Fruit fly (Drosophila melanogaster) whole organism, embryonic: ENCODE data around the gene Unc-115a.

Experiments
- Adf1 ChIP-seq: fragments of 200-800 bp; sonication (Bioruptor generic); IDR thresholded peaks from 2 replicates; pipeline ENCODE4 v1.3.6; 2022; ENCODE audit warnings: missing biosample characterization, missing genetic modification characterization
- Antp ChIP-seq: fragments of 200-800 bp; sonication (Bioruptor generic); optimal IDR thresholded peaks from 3 replicates; lab custom pipeline; 2016; ENCODE audit warnings: missing biosample characterization, missing genetic modification characterization
- Atf-2 ChIP-seq: fragments of 200-800 bp; sonication (Bioruptor generic); optimal IDR thresholded peaks from 2 replicates; lab custom pipeline; 2016; ENCODE audit warnings: missing biosample characterization, missing genetic modification characterization
- B-H2 ChIP-seq: fragments of 200-800 bp; sonication (Bioruptor generic); optimal IDR thresholded peaks from 2 replicates; lab custom pipeline; 2018; ENCODE audit warnings: missing biosample characterization, mild to moderate bottlenecking, missing genetic modification characterization
- C15 ChIP-seq: fragments of 200-800 bp; sonication (Bioruptor generic); IDR thresholded peaks from 3 replicates; pipeline ENCODE4 v1.3.6; 2022; ENCODE audit warnings: missing biosample characterization, missing genetic modification characterization
- CG10147 ChIP-seq: fragments of 200-800 bp; sonication (Bioruptor generic); optimal IDR thresholded peaks from 2 replicates; lab custom pipeline; 2019; ENCODE audit warnings: missing biosample characterization, mild to moderate bottlenecking, missing genetic modification characterization, moderate library complexity
- CG10565 ChIP-seq: fragments of 200-800 bp; sonication (Bioruptor generic); optimal IDR thresholded peaks from 3 replicates; lab custom pipeline; 2016; ENCODE audit warnings: missing biosample characterization, mild to moderate bottlenecking, missing genetic modification characterization
- CG10979 ChIP-seq: fragments of 200-800 bp; sonication (Bioruptor generic); optimal IDR thresholded peaks from 2 replicates; lab custom pipeline; 2018; ENCODE audit warnings: missing biosample characterization, mild to moderate bottlenecking, missing genetic modification characterization, moderate library complexity
- CG11504 ChIP-seq: fragments of 200-800 bp; sonication (Bioruptor generic); optimal IDR thresholded peaks from 3 replicates; lab custom pipeline; 2019; ENCODE audit warnings: missing biosample characterization, mild to moderate bottlenecking, missing genetic modification characterization, moderate library complexity
- CG12236 ChIP-seq: fragments of 200-800 bp; sonication (Bioruptor generic); optimal IDR thresholded peaks from 2 replicates; lab custom pipeline; 2016; ENCODE audit warnings: missing biosample characterization, missing genetic modification characterization
- CG12769 ChIP-seq: fragments of 200-800 bp; sonication (Bioruptor generic); optimal IDR thresholded peaks from 2 replicates; lab custom pipeline; 2019; ENCODE audit warnings: missing biosample characterization, mild to moderate bottlenecking, missing genetic modification characterization, moderate library complexity
- CG13424 ChIP-seq: fragments of 200-800 bp; sonication (Bioruptor generic); optimal IDR thresholded peaks from 2 replicates; lab custom pipeline; 2019; ENCODE audit warnings: missing biosample characterization, mild to moderate bottlenecking, missing genetic modification characterization, moderate library complexity
- CG14441 ChIP-seq: fragments of 200-800 bp; sonication (Bioruptor generic); IDR thresholded peaks from 2 replicates; pipeline ENCODE4 v1.3.6; 2022; ENCODE audit warnings: missing biosample characterization, missing genetic modification characterization
- CG1529 ChIP-seq: fragments of 200-800 bp; sonication (Bioruptor generic); optimal IDR thresholded peaks from 3 replicates; lab custom pipeline; 2018; ENCODE audit warnings: missing biosample characterization, missing genetic modification characterization
- CG18011 ChIP-seq: fragments of 200-800 bp; sonication (Bioruptor generic); optimal IDR thresholded peaks from 2 replicates; lab custom pipeline; 2017; ENCODE audit warnings: missing biosample characterization, missing genetic modification characterization, mild to moderate bottlenecking, moderate library complexity, missing genotype
- CG18262 ChIP-seq: fragments of 200-800 bp; optimal IDR thresholded peaks from 3 replicates; lab custom pipeline; 2019; ENCODE audit warnings: missing biosample characterization, mild to moderate bottlenecking, missing genetic modification characterization, moderate library complexity
- CG2129 ChIP-seq: fragments of 200-800 bp; sonication (Bioruptor generic); IDR thresholded peaks from 2 replicates; pipeline ENCODE4 v1.3.6; 2022; ENCODE audit warnings: missing biosample characterization, missing genetic modification characterization; ENCODE audit not compliant: partially characterized antibody
- CG42726 ChIP-seq: fragments of 200-800 bp; sonication (Bioruptor generic); IDR thresholded peaks from 2 replicates; pipeline ENCODE4 v1.3.6; 2022; ENCODE audit warnings: missing biosample characterization, missing genetic modification characterization; ENCODE audit not compliant: partially characterized antibody
- CG6254 ChIP-seq: fragments of 200-800 bp; sonication (Bioruptor generic); optimal IDR thresholded peaks from 3 replicates; lab custom pipeline; 2017; ENCODE audit warnings: mild to moderate bottlenecking, missing biosample characterization, missing genetic modification reagents, missing genetic modification characterization
- CG6765 ChIP-seq: fragments of 200-800 bp; sonication (Bioruptor generic); optimal IDR thresholded peaks from 3 replicates; lab custom pipeline; 2017; ENCODE audit warnings: missing biosample characterization, mild to moderate bottlenecking, missing genetic modification characterization
- CG7839 ChIP-seq: fragments of 200-800 bp; sonication (Bioruptor generic); optimal IDR thresholded peaks from 3 replicates; lab custom pipeline; 2018; ENCODE audit warnings: missing biosample characterization, mild to moderate bottlenecking, missing genetic modification characterization, moderate library complexity
- CkIIα-i1 ChIP-seq: fragments of 200-800 bp; sonication (Bioruptor generic); IDR thresholded peaks from 2 replicates; pipeline ENCODE4 v1.3.6; 2022; ENCODE audit warnings: missing biosample characterization, missing genetic modification characterization
- E2f2 ChIP-seq: fragments of 200-800 bp; sonication (Bioruptor generic); IDR thresholded peaks from 2 replicates; pipeline ENCODE4 v1.3.6; 2022; ENCODE audit warnings: missing biosample characterization, missing genetic modification characterization
- Fer3 ChIP-seq: fragments of 200-800 bp; sonication (Bioruptor generic); optimal IDR thresholded peaks from 2 replicates; lab custom pipeline; 2018; ENCODE audit warnings: missing biosample characterization, mild to moderate bottlenecking, missing genetic modification characterization, moderate library complexity
- HLH54F ChIP-seq: fragments of 200-800 bp; sonication (Bioruptor generic); optimal IDR thresholded peaks from 3 replicates; lab custom pipeline; 2016; ENCODE audit warnings: missing biosample characterization, missing genetic modification characterization
- HLHmδ ChIP-seq: fragments of 200-800 bp; sonication (Bioruptor generic); optimal IDR thresholded peaks from 2 replicates; lab custom pipeline; 2018; ENCODE audit warnings: missing biosample characterization, mild to moderate bottlenecking, missing genetic modification characterization, moderate library complexity
- Hr3 ChIP-seq: fragments of 200-800 bp; sonication (Bioruptor generic); optimal IDR thresholded peaks from 3 replicates; lab custom pipeline; 2016; ENCODE audit warnings: missing biosample characterization, missing genetic modification characterization
- MTF-1 ChIP-seq: fragments of 200-800 bp; sonication (Bioruptor generic); optimal IDR thresholded peaks from 2 replicates; lab custom pipeline; 2018; ENCODE audit warnings: missing biosample characterization, mild to moderate bottlenecking, missing genetic modification characterization, borderline replicate concordance
- Max ChIP-seq: fragments of 200-800 bp; sonication (Bioruptor generic); optimal IDR thresholded peaks from 2 replicates; lab custom pipeline; 2016; ENCODE audit warnings: missing biosample characterization, mild to moderate bottlenecking, missing genetic modification characterization
- Nf-YB ChIP-seq: fragments of 200-800 bp; sonication (Bioruptor generic); optimal IDR thresholded peaks from 3 replicates; lab custom pipeline; 2019; ENCODE audit warnings: missing biosample characterization, mild to moderate bottlenecking, missing genetic modification characterization, moderate library complexity
- NfI ChIP-seq: fragments of 200-800 bp; sonication (Bioruptor generic); optimal IDR thresholded peaks from 3 replicates; lab custom pipeline; 2018; ENCODE audit warnings: missing biosample characterization, mild to moderate bottlenecking, missing genetic modification characterization, moderate library complexity
- Oli ChIP-seq: fragments of 200-800 bp; sonication (Bioruptor generic); optimal IDR thresholded peaks from 2 replicates; lab custom pipeline; 2018; ENCODE audit warnings: missing biosample characterization, mild to moderate bottlenecking, missing genetic modification characterization, moderate library complexity
- Poxn ChIP-seq: fragments of 200-800 bp; sonication (Bioruptor generic); IDR thresholded peaks from 2 replicates; pipeline ENCODE4 v1.3.6; 2022; ENCODE audit warnings: missing biosample characterization, missing genetic modification characterization
- Sry-β ChIP-seq: fragments of 200-800 bp; sonication (Bioruptor generic); optimal IDR thresholded peaks from 2 replicates; lab custom pipeline; 2018; ENCODE audit warnings: missing biosample characterization, mild to moderate bottlenecking, missing genetic modification characterization, moderate library complexity
- Tbp ChIP-seq: fragments of >200 bp; optimal IDR thresholded peaks from 2 replicates; lab custom pipeline; 2018; ENCODE audit warnings: missing biosample characterization, missing genetic modification characterization
- Usf ChIP-seq: fragments of 200-800 bp; sonication (Bioruptor generic); optimal IDR thresholded peaks from 2 replicates; lab custom pipeline; 2017; ENCODE audit warnings: missing genotype, missing biosample characterization, missing genetic modification characterization
- ap ChIP-seq: fragments of 200-800 bp; sonication (Bioruptor generic); IDR thresholded peaks from 2 replicates; pipeline ENCODE4 v1.3.6; 2022; ENCODE audit warnings: missing biosample characterization, missing genetic modification characterization
- crp ChIP-seq, 2 experiments: fragments of 200-800 bp; sonication (Bioruptor generic); optimal IDR thresholded peaks; 2 replicates in 1 of 2; 3 replicates in 1 of 2; lab custom pipeline; 2017; ENCODE audit warnings: missing biosample characterization in 2 of 2, missing genetic modification characterization in 2 of 2, mild to moderate bottlenecking in 1 of 2, moderate library complexity in 1 of 2
- dan ChIP-seq: fragments of 200-800 bp; sonication (Bioruptor generic); IDR thresholded peaks from 2 replicates; pipeline ENCODE4 v1.3.6; 2022; ENCODE audit warnings: missing biosample characterization, missing genetic modification characterization
- gcm ChIP-seq: fragments of 200-800 bp; sonication (Bioruptor generic); optimal IDR thresholded peaks from 2 replicates; lab custom pipeline; 2019; ENCODE audit warnings: missing biosample characterization, mild to moderate bottlenecking, missing genetic modification characterization, moderate library complexity
- gro ChIP-seq: fragments of 200-800 bp; sonication (Bioruptor generic); optimal IDR thresholded peaks from 2 replicates; lab custom pipeline; 2016; ENCODE audit warnings: missing biosample characterization, missing genetic modification characterization
- her ChIP-seq: fragments of 200-800 bp; sonication (Bioruptor generic); optimal IDR thresholded peaks from 2 replicates; lab custom pipeline; 2016; ENCODE audit warnings: missing biosample characterization, missing genetic modification characterization
- jumu ChIP-seq: fragments of 200-800 bp; sonication (Bioruptor generic); optimal IDR thresholded peaks from 3 replicates; lab custom pipeline; 2016; ENCODE audit warnings: missing biosample characterization, missing genetic modification characterization
- lilli ChIP-seq: fragments of 200-800 bp; sonication (Bioruptor generic); optimal IDR thresholded peaks from 3 replicates; lab custom pipeline; 2016; ENCODE audit warnings: missing biosample characterization, missing genetic modification characterization
- slou ChIP-seq: fragments of 200-800 bp; sonication (Bioruptor generic); optimal IDR thresholded peaks from 3 replicates; lab custom pipeline; 2016; ENCODE audit warnings: missing biosample characterization, missing genetic modification characterization
- tll ChIP-seq, 2 experiments: fragments of 200-800 bp in 1 of 2; fragments of >200 bp in 1 of 2; sonication (Bioruptor generic) in 1 of 2; optimal IDR thresholded peaks; 2 replicates each; lab custom pipeline; 2017 to 2019; ENCODE audit warnings: missing biosample characterization in 2 of 2, missing genetic modification characterization in 2 of 2, mild to moderate bottlenecking in 1 of 2, moderate library complexity in 1 of 2
- tna ChIP-seq: fragments of 200-800 bp; sonication (Bioruptor generic); IDR thresholded peaks from 2 replicates; pipeline ENCODE4 v1.3.6; 2022; ENCODE audit warnings: missing biosample characterization, missing genetic modification characterization; ENCODE audit not compliant: partially characterized antibody
- toy ChIP-seq: fragments of 200-800 bp; sonication (Bioruptor generic); IDR thresholded peaks from 2 replicates; pipeline ENCODE4 v1.3.6; 2022; ENCODE audit warnings: missing biosample characterization, missing genetic modification characterization
- vfl ChIP-seq: fragments of 200-800 bp; sonication (Bioruptor generic); optimal IDR thresholded peaks from 2 replicates; lab custom pipeline; 2016; ENCODE audit warnings: missing biosample characterization, missing genetic modification characterization
- wek ChIP-seq: fragments of 200-800 bp; sonication (Bioruptor generic); optimal IDR thresholded peaks from 3 replicates; lab custom pipeline; 2018; ENCODE audit warnings: missing biosample characterization, mild to moderate bottlenecking, missing genetic modification characterization, moderate library complexity

Unc-115a gene

DNA sequence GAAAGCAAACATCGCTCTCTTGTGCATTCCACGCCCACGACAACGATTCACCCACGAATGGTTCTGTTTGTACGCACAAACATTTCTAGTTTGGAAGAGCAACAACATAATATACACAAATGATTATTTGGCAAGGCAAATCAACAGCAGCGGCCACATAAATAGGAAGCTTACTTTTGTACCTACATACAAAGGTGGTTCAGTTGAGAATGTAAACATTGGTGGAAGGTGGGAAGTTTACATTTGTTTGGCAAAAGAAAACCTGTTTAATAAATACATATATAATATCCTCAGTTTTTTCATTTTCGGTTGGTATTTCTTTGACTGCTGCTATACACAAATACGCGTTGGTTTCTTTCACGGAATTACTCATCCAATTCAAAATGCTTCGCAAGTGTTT is 2.6 kb downstream of the Unc-115a start (continued):
- TF ChIP-seq Fer3, result peak; percentile 92
- peak; percentile 60 for TF ChIP-seq B-H2 (GFP tag; lab: Kevin White, UChicago)
- no peak for TF ChIP-seq CG2129 (GFP tag; lab: Robert Waterston, UW)
- peak; percentile 89 for TF ChIP-seq gro (GFP tag; lab: Kevin White, UChicago)
- peak; percentile 93 for TF ChIP-seq Oli (tag; lab: Kevin White, UChicago)
- peak; percentile 81 for TF ChIP-seq vfl (GFP tag; lab: Kevin White, UChicago)
- peak; percentile 85 for TF ChIP-seq CG6765 (GFP tag; lab: Kevin White, UChicago)
- TF ChIP-seq CG10979 (tag; lab: Kevin White, UChicago), result peak; percentile 84
- TF ChIP-seq HLH54F, result peak; percentile 84
- no peak for TF ChIP-seq tna (GFP tag; lab: Robert Waterston, UW)
- peak; percentile 82 for TF ChIP-seq Hr3 (GFP tag; lab: Kevin White, UChicago)
- no peak for TF ChIP-seq CkIIα-i1
- TF ChIP-seq dan (GFP tag; lab: Robert Waterston, UW), result no peak
- TF ChIP-seq Antp (GFP tag; lab: Kevin White, UChicago), result peak; percentile 71
- TF ChIP-seq Tbp (GFP tag; lab: Kevin White, UChicago), result no peak
- TF ChIP-seq CG14441 (GFP tag; lab: Robert Waterston, UW), result no peak
- peak; percentile 93 for TF ChIP-seq CG11504 (tag; lab: Kevin White, UChicago)
- TF ChIP-seq her (GFP tag; lab: Kevin White, UChicago), result peak; percentile 76
- TF ChIP-seq CG42726, result no peak
- no peak for TF ChIP-seq E2f2
- peak; percentile 92 for TF ChIP-seq NfI (GFP tag; lab: Kevin White, UChicago)
- TF ChIP-seq crp (GFP tag; optimal IDR thresholded peaks at IDR 0.05; lab: Kevin White, UChicago), result peak in 1 of 2 experiments; percentile 42
- TF ChIP-seq MTF-1 (GFP tag; lab: Kevin White, UChicago), result peak; percentile 78
- peak; percentile 85 for TF ChIP-seq CG1529 (GFP tag; lab: Kevin White, UChicago)
- no peak for TF ChIP-seq ap
- peak; percentile 76 for TF ChIP-seq Nf-YB (GFP tag; lab: Kevin White, UChicago)
- TF ChIP-seq C15 (GFP tag; lab: Robert Waterston, UW), result no peak
- TF ChIP-seq Adf1, result no peak
- TF ChIP-seq toy, result no peak
- TF ChIP-seq lilli (GFP tag; lab: Kevin White, UChicago), result peak; percentile 94
- TF ChIP-seq CG10147, result peak; percentile 82
- TF ChIP-seq Sry-β (GFP tag; lab: Kevin White, UChicago), result peak; percentile 29
- TF ChIP-seq wek, result peak; percentile 80
- TF ChIP-seq gcm (GFP tag; lab: Kevin White, UChicago), result peak; percentile 84
- peak; percentile 74 for TF ChIP-seq CG12236
- peak; percentile 63 for TF ChIP-seq slou (GFP tag; lab: Kevin White, UChicago)
- TF ChIP-seq Poxn (GFP tag; lab: Robert Waterston, UW), result no peak
- peak; percentile 76 for TF ChIP-seq jumu
- peak; percentile 89 for TF ChIP-seq CG18262 (tag; lab: Kevin White, UChicago)
- TF ChIP-seq CG6254 (GFP tag; lab: Kevin White, UChicago), result peak; percentile 85
- peak; percentile 77 for TF ChIP-seq Usf
- peak; percentile 93 for TF ChIP-seq CG7839
- TF ChIP-seq tll (GFP tag; optimal IDR thresholded peaks at IDR 0.05; lab: Kevin White, UChicago), result peak in 1 of 2 experiments; percentile 86
- peak; percentile 76 for TF ChIP-seq CG18011 (GFP tag; lab: Kevin White, UChicago)
- TF ChIP-seq CG12769 (tag; lab: Kevin White, UChicago), result peak; percentile 93
- peak; percentile 55 for TF ChIP-seq CG10565
- peak; percentile 87 for TF ChIP-seq CG13424 (tag; lab: Kevin White, UChicago)
- TF ChIP-seq HLHmδ (GFP tag; lab: Kevin White, UChicago), result no peak
- TF ChIP-seq Max (GFP tag; lab: Kevin White, UChicago), result peak; percentile 83
- peak; percentile 84 for TF ChIP-seq Atf-2 (GFP tag; lab: Kevin White, UChicago)
